Worm (Caenorhabditis elegans) whole organism, L4/young adult: ENCODE data around the gene F10A3.17.

Experiments used
- W03F9.2 ChIP-seq: fragments of 150-350 bp; optimal IDR thresholded peaks from 2 replicates; lab custom pipeline; 2014; ENCODE audit warnings: missing biosample characterization, missing genetic modification characterization
- dao-5 ChIP-seq: sonication (generic microtip); optimal IDR thresholded peaks from 2 replicates; lab custom pipeline; 2016; ENCODE audit warnings: missing genotype, missing genetic modification characterization, moderate library complexity, missing compliant biosample characterization
- him-1 ChIP-seq: sonication (generic microtip); optimal IDR thresholded peaks from 2 replicates; lab custom pipeline; 2016; ENCODE audit warnings: missing genotype, missing genetic modification reagents, missing genetic modification characterization, missing compliant biosample characterization

F10A3.17 gene

ce11 chrV:16141071-16141470 lies 18.4 kb downstream of the F10A3.17 start, which contains the start of gene clc-32:
clc-32 (minus strand) TSS chrV:16141171.
- TF ChIP-seq him-1 (tag; lab: Kevin White, UChicago) = no peak
- no peak for TF ChIP-seq dao-5 (tag; lab: Kevin White, UChicago)
- no peak for TF ChIP-seq W03F9.2 (tag; lab: Kevin White, UChicago)

- no peak for TF ChIP-seq W03F9.2 (tag; lab: Kevin White, UChicago)
- no peak for TF ChIP-seq dao-5 (tag; lab: Kevin White, UChicago)
- TF ChIP-seq him-1 (tag; lab: Kevin White, UChicago) = no peak
Measured at ce11 chrV:16139529-16139928, 20.0 kb downstream of the F10A3.17 start, which contains the start of gene clc-11. clc-11 (minus strand) TSS chrV:16139629.

ce11 chrV:16137043-16137442 lies 22.5 kb downstream of the F10A3.17 start, which contains the start of gene F44G3.7:
F44G3.7 (minus strand) TSS chrV:16137143.
- no peak for TF ChIP-seq dao-5 (tag; lab: Kevin White, UChicago)

ce11 chrV:16132705-16133104 lies 26.8 kb downstream of the F10A3.17 start, which contains the start of gene fbxa-144:
fbxa-144 (minus strand) TSS chrV:16132805.
- no peak for TF ChIP-seq W03F9.2 (tag; lab: Kevin White, UChicago)
- TF ChIP-seq dao-5 (tag; lab: Kevin White, UChicago) = no peak
- no peak for TF ChIP-seq him-1 (tag; lab: Kevin White, UChicago)

ce11 chrV:16132215-16132614 lies 27.3 kb downstream of the F10A3.17 start:
- no peak for TF ChIP-seq him-1 (tag; lab: Kevin White, UChicago)
- no peak for TF ChIP-seq dao-5 (tag; lab: Kevin White, UChicago)
- TF ChIP-seq W03F9.2 (tag; lab: Kevin White, UChicago) = no peak

- TF ChIP-seq him-1 (tag; lab: Kevin White, UChicago) (no peak), dao-5 (tag; lab: Kevin White, UChicago) (no peak), W03F9.2 (tag; lab: Kevin White, UChicago) (no peak)
Measured at ce11 chrV:16131249-16131648, 28.2 kb downstream of the F10A3.17 start, which contains the start of gene fbxa-142. fbxa-142 (minus strand) TSS chrV:16131349.

- TF ChIP-seq W03F9.2 (tag; lab: Kevin White, UChicago) (no peak), dao-5 (tag; lab: Kevin White, UChicago) (no peak), him-1 (tag; lab: Kevin White, UChicago) (no peak)
Measured at ce11 chrV:16129116-16129515, 30.4 kb downstream of the F10A3.17 start.

ce11 chrV:16127401-16127800 lies 32.1 kb downstream of the F10A3.17 start, which contains the start of gene fbxa-143:
fbxa-143 (minus strand) TSS chrV:16127501.
- TF ChIP-seq dao-5 (tag; lab: Kevin White, UChicago) (no peak), him-1 (tag; lab: Kevin White, UChicago) (no peak), W03F9.2 (tag; lab: Kevin White, UChicago) (no peak)

ce11 chrV:16124739-16125138 lies 34.8 kb downstream of the F10A3.17 start, which contains the start of gene nhr-111:
nhr-111 (minus strand) TSS chrV:16124839.
- no peak for TF ChIP-seq W03F9.2 (tag; lab: Kevin White, UChicago)
- no peak for TF ChIP-seq dao-5 (tag; lab: Kevin White, UChicago)
- no peak for TF ChIP-seq him-1 (tag; lab: Kevin White, UChicago)

- TF ChIP-seq him-1 (tag; lab: Kevin White, UChicago) = no peak
- TF ChIP-seq dao-5 (tag; lab: Kevin White, UChicago) = no peak
- no peak for TF ChIP-seq W03F9.2 (tag; lab: Kevin White, UChicago)
Measured at ce11 chrV:16121451-16121850, 38.0 kb downstream of the F10A3.17 start.

- TF ChIP-seq W03F9.2 (tag; lab: Kevin White, UChicago) (no peak), dao-5 (tag; lab: Kevin White, UChicago) (no peak), him-1 (tag; lab: Kevin White, UChicago) (no peak)
Measured at ce11 chrV:16120922-16121321, 38.6 kb downstream of the F10A3.17 start, which contains the start of gene skr-3. skr-3 (plus strand) TSS chrV:16121084.

- TF ChIP-seq W03F9.2 (tag; lab: Kevin White, UChicago) = no peak
- no peak for TF ChIP-seq dao-5 (tag; lab: Kevin White, UChicago)
- no peak for TF ChIP-seq him-1 (tag; lab: Kevin White, UChicago)
Measured at ce11 chrV:16120499-16120898, 39.0 kb downstream of the F10A3.17 start.

- TF ChIP-seq dao-5 (tag; lab: Kevin White, UChicago) (no peak), him-1 (tag; lab: Kevin White, UChicago) (no peak), W03F9.2 (tag; lab: Kevin White, UChicago) (no peak)
Measured at ce11 chrV:16118601-16119000, 40.9 kb downstream of the F10A3.17 start, which contains the start of gene str-103. str-103 (minus strand) TSS chrV:16118701.

- no peak for TF ChIP-seq dao-5 (tag; lab: Kevin White, UChicago)
- no peak for TF ChIP-seq W03F9.2 (tag; lab: Kevin White, UChicago)
- TF ChIP-seq him-1 (tag; lab: Kevin White, UChicago) = no peak
Measured at ce11 chrV:16115381-16115780, 44.1 kb downstream of the F10A3.17 start, which contains the start of gene str-25. str-25 (plus strand) TSS chrV:16115681.
